Worm (Caenorhabditis elegans) whole organism, early embryonic: ENCODE data around the gene srt-35.

ENCODE experiments used
- B0310.2 ChIP-seq: sonication (generic microtip); optimal IDR thresholded peaks from 2 replicates; lab custom pipeline; 2016; ENCODE audit warnings: mild to moderate bottlenecking, missing genetic modification characterization, missing compliant biosample characterization
- F13C5.2 ChIP-seq: sonication (generic microtip); optimal IDR thresholded peaks from 2 replicates; lab custom pipeline; 2017; ENCODE audit warnings: mild to moderate bottlenecking, missing genetic modification characterization, inconsistent platforms, missing compliant biosample characterization
- aly-1 ChIP-seq: sonication (generic microtip); optimal IDR thresholded peaks from 2 replicates; lab custom pipeline; 2016; ENCODE audit warnings: missing genetic modification characterization, missing compliant biosample characterization
- ama-1 ChIP-seq: fragments of 150-350 bp; optimal IDR thresholded peaks from 2 replicates; lab custom pipeline; 2014
- ceh-13 ChIP-seq: fragments of 200-800 bp; sonication (Bioruptor generic); optimal IDR thresholded peaks from 2 replicates; lab custom pipeline; 2018; ENCODE audit warnings: mild to moderate bottlenecking, missing genetic modification characterization, missing compliant biosample characterization
- ceh-36 ChIP-seq: sonication (generic microtip); optimal IDR thresholded peaks from 2 replicates; lab custom pipeline; 2016; ENCODE audit warnings: missing genetic modification characterization, inconsistent platforms, missing compliant biosample characterization
- ets-7 ChIP-seq: sonication (generic microtip); optimal IDR thresholded peaks from 2 replicates; lab custom pipeline; 2016; ENCODE audit warnings: missing genotype, missing genetic modification characterization, missing compliant biosample characterization
- flt-1 ChIP-seq: fragments of 200-800 bp; sonication (Bioruptor generic); IDR thresholded peaks from 2 replicates; pipeline ENCODE4 v1.3.6; 2022; ENCODE audit warnings: missing genetic modification characterization, missing compliant biosample characterization
- hmbx-1 ChIP-seq: sonication (generic microtip); optimal IDR thresholded peaks from 2 replicates; lab custom pipeline; 2016; ENCODE audit warnings: mild to moderate bottlenecking, missing genetic modification characterization, missing compliant biosample characterization
- hmg-4 ChIP-seq: fragments of 200-800 bp; sonication (Bioruptor generic); optimal IDR thresholded peaks from 2 replicates; lab custom pipeline; 2018; ENCODE audit warnings: mild to moderate bottlenecking, missing genetic modification characterization, missing compliant biosample characterization
- hnd-1 ChIP-seq: sonication (generic microtip); optimal IDR thresholded peaks from 2 replicates; lab custom pipeline; 2016; ENCODE audit warnings: missing genetic modification characterization, missing compliant biosample characterization
- pes-1 ChIP-seq: fragments of 200-800 bp; sonication (Bioruptor generic); IDR thresholded peaks from 2 replicates; pipeline ENCODE4 v1.3.6; 2022; ENCODE audit warnings: missing genetic modification reagents, missing genetic modification characterization, missing compliant biosample characterization
- scrt-1 ChIP-seq: fragments of 200-800 bp; sonication (Bioruptor generic); IDR thresholded peaks from 2 replicates; pipeline ENCODE4 v1.3.6; 2022; ENCODE audit warnings: missing genetic modification characterization, missing compliant biosample characterization
- sea-1 ChIP-seq: fragments of 200-800 bp; sonication (Bioruptor generic); conservative IDR thresholded peaks from 2 replicates; pipeline ENCODE4 v1.3.6; 2022; ENCODE audit warnings: missing genetic modification characterization, missing compliant biosample characterization
- tbx-11 ChIP-seq: fragments of 200-800 bp; sonication (Bioruptor generic); IDR thresholded peaks from 2 replicates; pipeline ENCODE4 v1.3.6; 2022; ENCODE audit warnings: missing genetic modification characterization, missing compliant biosample characterization
- tbx-37 ChIP-seq: fragments of 200-800 bp; sonication (Bioruptor generic); conservative IDR thresholded peaks from 2 replicates; pipeline ENCODE4 v1.3.6; 2022; ENCODE audit warnings: missing genetic modification reagents, missing genetic modification characterization, missing compliant biosample characterization
- tra-4 ChIP-seq: sonication (generic microtip); optimal IDR thresholded peaks from 2 replicates; lab custom pipeline; 2017; ENCODE audit warnings: missing genetic modification characterization, missing compliant biosample characterization

The srt-35 gene

ce11 chrV:4260090-4260489, 4.3 kb downstream of the srt-35 start, which contains the start of gene srt-3:
Gene srt-3, minus strand, starts transcription at chrV:4260190.
- TF ChIP-seq pes-1 (GFP tag; lab: Robert Waterston, UW) (no peak), hmg-4 (GFP tag; lab: Kevin White, UChicago) (no peak), F13C5.2 (tag; lab: Kevin White, UChicago) (no peak), ets-7 (tag; lab: Kevin White, UChicago) (no peak), hnd-1 (no peak), hmbx-1 (tag; lab: Kevin White, UChicago) (no peak), tra-4 (tag; lab: Kevin White, UChicago) (no peak), sea-1 (GFP tag; lab: Robert Waterston, UW) (no peak), aly-1 (tag; lab: Kevin White, UChicago) (no peak), ceh-13 (GFP tag; lab: Kevin White, UChicago) (no peak)

DNA sequence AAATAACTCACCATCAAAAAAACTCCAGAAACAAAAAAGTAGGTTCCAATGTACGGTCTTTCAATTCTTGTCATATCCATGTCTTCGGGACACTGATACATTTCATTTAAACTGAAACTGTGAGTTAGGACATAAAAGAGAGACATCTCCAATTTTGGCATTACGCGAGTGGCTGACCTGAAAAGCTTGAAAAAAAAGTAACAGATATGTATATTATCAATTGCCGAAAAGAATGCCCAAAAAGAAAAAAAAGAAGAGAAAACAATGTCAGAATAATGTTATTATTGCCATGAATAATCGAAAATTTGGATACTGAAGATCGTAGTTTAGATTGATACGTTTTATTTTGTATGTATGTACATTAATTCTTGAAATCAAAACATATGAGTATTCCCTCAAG, 7.9 kb downstream of the srt-35 start, which contains the start of gene srt-14:
TSS of gene srt-14 (minus strand) at position 101 of the 400 bp plus-strand sequence.
- TF ChIP-seq tra-4 (tag; lab: Kevin White, UChicago) (no peak), tbx-11 (GFP tag; lab: Robert Waterston, UW) (no peak), sea-1 (GFP tag; lab: Robert Waterston, UW) (no peak), pes-1 (GFP tag; lab: Robert Waterston, UW) (no peak), hmbx-1 (tag; lab: Kevin White, UChicago) (no peak), aly-1 (tag; lab: Kevin White, UChicago) (no peak), tbx-37 (no peak), ets-7 (tag; lab: Kevin White, UChicago) (no peak), hnd-1 (no peak), F13C5.2 (tag; lab: Kevin White, UChicago) (no peak), flt-1 (GFP tag; lab: Robert Waterston, UW) (no peak), ceh-36 (no peak), ama-1 (lab: Kevin White, UChicago) (no peak), ceh-13 (GFP tag; lab: Kevin White, UChicago) (no peak), scrt-1 (no peak), hmg-4 (GFP tag; lab: Kevin White, UChicago) (no peak), B0310.2 (tag; lab: Kevin White, UChicago) (no peak)

DNA sequence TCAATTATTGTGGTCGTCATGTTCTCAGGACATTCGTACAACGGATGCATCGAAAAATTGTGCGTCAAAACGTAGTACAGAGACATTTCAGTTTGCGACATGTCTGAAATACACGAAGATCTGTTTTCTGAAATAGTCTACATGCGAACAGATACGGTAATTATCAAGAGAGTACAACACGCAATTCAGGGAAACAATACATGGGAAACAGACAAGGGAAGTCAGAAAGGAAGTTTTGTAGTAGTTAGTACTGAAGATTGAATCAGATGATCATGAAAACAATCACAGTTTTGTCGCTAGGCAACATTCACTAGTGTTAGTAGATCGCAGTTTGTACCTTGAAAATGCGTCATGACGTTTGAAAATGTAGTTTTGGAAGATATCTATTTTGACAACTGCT, 14.4 kb downstream of the srt-35 start, which contains the start of gene srt-13:
TSS of gene srt-13 (minus strand) at position 101 of the 400 bp plus-strand sequence.
- TF ChIP-seq aly-1 (tag; lab: Kevin White, UChicago) (no peak), ceh-13 (GFP tag; lab: Kevin White, UChicago) (no peak), hmg-4 (GFP tag; lab: Kevin White, UChicago) (no peak), F13C5.2 (tag; lab: Kevin White, UChicago) (no peak), tra-4 (tag; lab: Kevin White, UChicago) (no peak), hmbx-1 (tag; lab: Kevin White, UChicago) (no peak), pes-1 (GFP tag; lab: Robert Waterston, UW) (no peak), flt-1 (GFP tag; lab: Robert Waterston, UW) (no peak), tbx-11 (GFP tag; lab: Robert Waterston, UW) (no peak), ets-7 (tag; lab: Kevin White, UChicago) (no peak), B0310.2 (tag; lab: Kevin White, UChicago) (no peak), ama-1 (lab: Kevin White, UChicago) (no peak), scrt-1 (no peak), ceh-36 (no peak), sea-1 (GFP tag; lab: Robert Waterston, UW) (no peak), tbx-37 (no peak)

DNA sequence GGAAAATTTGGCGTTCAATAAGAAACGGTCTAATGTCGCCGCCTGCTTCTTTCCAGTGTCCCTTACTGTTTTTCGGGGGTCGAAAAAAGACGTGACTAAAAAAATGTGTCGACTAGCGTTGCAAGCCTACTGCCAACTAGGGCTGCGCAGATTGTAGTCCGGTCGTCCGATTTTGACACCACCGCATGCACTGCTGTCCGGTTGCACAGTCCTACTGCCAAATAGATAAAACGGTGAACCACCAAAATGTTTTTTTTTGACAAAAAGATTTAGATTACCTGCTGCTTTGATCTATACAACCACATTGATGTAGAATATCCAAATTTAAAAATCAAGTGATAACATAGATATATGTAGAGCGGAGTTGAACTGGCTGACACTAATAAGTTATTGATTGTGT, 16.1 kb downstream of the srt-35 start:
- no peak for TF ChIP-seq scrt-1
- TF ChIP-seq ets-7 (tag; lab: Kevin White, UChicago), result no peak
- TF ChIP-seq flt-1 (GFP tag; lab: Robert Waterston, UW), result no peak
- TF ChIP-seq aly-1 (tag; lab: Kevin White, UChicago), result no peak
- no peak for TF ChIP-seq hmg-4 (GFP tag; lab: Kevin White, UChicago)
- TF ChIP-seq B0310.2 (tag; lab: Kevin White, UChicago), result no peak

- no peak for TF ChIP-seq aly-1 (tag; lab: Kevin White, UChicago)
- TF ChIP-seq sea-1 (GFP tag; lab: Robert Waterston, UW), result no peak
- no peak for TF ChIP-seq ceh-13 (GFP tag; lab: Kevin White, UChicago)
- no peak for TF ChIP-seq scrt-1
- no peak for TF ChIP-seq hmg-4 (GFP tag; lab: Kevin White, UChicago)
- no peak for TF ChIP-seq tbx-11 (GFP tag; lab: Robert Waterston, UW)
- no peak for TF ChIP-seq ceh-36
- TF ChIP-seq hmbx-1 (tag; lab: Kevin White, UChicago), result no peak
- no peak for TF ChIP-seq pes-1 (GFP tag; lab: Robert Waterston, UW)
- no peak for TF ChIP-seq F13C5.2 (tag; lab: Kevin White, UChicago)
Measured at ce11 chrV:4242431-4242830, 22.0 kb downstream of the srt-35 start, which contains the start of gene srt-12. Gene srt-12, minus strand, starts transcription at chrV:4242531.

DNA sequence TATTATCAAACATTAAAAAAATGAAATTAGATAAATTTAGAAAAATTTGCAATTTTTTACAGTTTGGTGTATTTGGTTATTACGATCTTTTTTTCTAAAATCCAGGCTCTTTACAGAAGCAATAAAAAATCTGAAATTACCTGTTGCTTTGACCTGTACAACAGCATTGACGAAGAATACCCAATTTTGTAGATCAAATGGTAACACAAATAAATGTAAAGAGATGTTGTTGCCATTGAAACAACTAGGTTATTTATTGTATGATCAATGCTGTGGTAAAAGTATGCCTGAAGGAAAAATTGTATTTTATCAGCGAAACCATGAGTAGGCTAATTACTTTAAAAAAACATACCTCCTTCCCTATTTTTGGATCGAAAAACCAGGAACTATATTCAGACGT, 22.9 kb downstream of the srt-35 start:
- TF ChIP-seq hmg-4 (GFP tag; lab: Kevin White, UChicago) (no peak), F13C5.2 (tag; lab: Kevin White, UChicago) (no peak), tra-4 (tag; lab: Kevin White, UChicago) (no peak), ama-1 (lab: Kevin White, UChicago) (no peak), ceh-36 (no peak), scrt-1 (no peak), flt-1 (GFP tag; lab: Robert Waterston, UW) (no peak), pes-1 (GFP tag; lab: Robert Waterston, UW) (no peak), B0310.2 (tag; lab: Kevin White, UChicago) (no peak), sea-1 (GFP tag; lab: Robert Waterston, UW) (no peak), ceh-13 (GFP tag; lab: Kevin White, UChicago) (no peak), ets-7 (tag; lab: Kevin White, UChicago) (no peak)

- no peak for TF ChIP-seq hmbx-1 (tag; lab: Kevin White, UChicago)
- TF ChIP-seq hmg-4 (GFP tag; lab: Kevin White, UChicago), result no peak
- no peak for TF ChIP-seq ets-7 (tag; lab: Kevin White, UChicago)
- TF ChIP-seq ceh-13 (GFP tag; lab: Kevin White, UChicago), result no peak
- TF ChIP-seq F13C5.2 (tag; lab: Kevin White, UChicago), result no peak
- TF ChIP-seq aly-1 (tag; lab: Kevin White, UChicago), result no peak
- TF ChIP-seq scrt-1, result no peak
Measured at ce11 chrV:4240292-4240691, 24.1 kb downstream of the srt-35 start, which contains the start of gene srh-204. Gene srh-204, minus strand, starts transcription at chrV:4240392.
